Fruit fly (Drosophila melanogaster) whole organism: ENCODE results near the gene CG44014.

ENCODE experiments used
- CG8478 ChIP-seq: fragments of >200 bp; optimal IDR thresholded peaks from 2 replicates; lab custom pipeline; 2018; ENCODE audit warnings: inconsistent platforms
- Dll ChIP-seq: fragments of >200 bp; optimal IDR thresholded peaks from 2 replicates; lab custom pipeline; 2017
- EcR ChIP-seq, 2 experiments: fragments of >200 bp; optimal IDR thresholded peaks; 2 replicates each; lab custom pipeline; 2017; ENCODE audit warnings: missing biosample characterization in 2 of 2, missing genetic modification characterization in 2 of 2, missing genetic modification reagents in 2 of 2

DNA sequence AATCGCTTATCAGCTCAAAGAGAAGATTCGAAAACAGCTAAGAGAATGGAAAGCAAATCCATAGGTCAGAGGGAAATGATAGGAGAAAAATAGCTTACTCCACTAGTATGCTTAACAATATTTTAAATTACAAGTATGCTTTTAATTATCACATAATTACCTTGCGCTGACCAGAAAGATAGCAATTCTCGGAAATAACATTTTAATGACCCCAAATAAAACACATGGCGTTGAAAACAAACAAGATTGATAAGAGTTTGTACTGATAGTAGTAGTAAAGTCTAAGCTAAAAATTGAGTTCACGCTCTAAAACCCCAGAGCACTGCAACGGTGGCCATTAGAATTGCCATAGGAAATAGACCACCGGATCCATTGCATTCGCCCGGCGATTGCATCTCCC is 926 bp downstream of the CG44014 start:
- TF ChIP-seq Dll (lab: Kevin White, UChicago) (no peak), EcR (GFP tag; optimal IDR thresholded peaks at IDR 0.05; lab: Kevin White, UChicago) (no peak), CG8478 (no peak)
